Worm (Caenorhabditis elegans) whole organism, L4/young adult: ENCODE measurements around the gene Y73B6BL.289.

Experiments used
- W03F9.2 ChIP-seq: fragments of 150-350 bp; optimal IDR thresholded peaks from 2 replicates; lab custom pipeline; 2014; ENCODE audit warnings: missing biosample characterization, missing genetic modification characterization
- him-1 ChIP-seq: sonication (generic microtip); optimal IDR thresholded peaks from 2 replicates; lab custom pipeline; 2016; ENCODE audit warnings: missing genotype, missing genetic modification reagents, missing genetic modification characterization, missing compliant biosample characterization

DNA sequence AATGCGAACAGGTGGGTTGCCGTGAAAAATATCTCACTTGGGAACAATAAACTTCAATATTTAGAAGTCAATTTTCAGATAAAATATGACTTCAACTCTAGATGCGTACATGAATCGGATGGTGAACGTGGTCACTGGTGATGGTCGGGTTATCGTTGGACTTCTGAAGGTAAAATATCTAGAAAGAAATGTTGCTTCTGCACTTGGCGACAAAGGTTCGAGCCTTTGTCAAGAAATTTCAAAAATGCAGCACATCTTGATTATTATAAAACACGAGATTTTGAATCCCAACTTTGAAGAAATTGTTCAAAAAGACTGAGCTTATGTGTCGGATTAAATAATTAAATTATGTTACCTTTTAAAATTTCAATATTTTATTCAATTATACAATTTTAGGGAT, 20.9 kb upstream of the Y73B6BL.289 start, which contains the start of gene lsm-8:
- TF ChIP-seq him-1 (tag; lab: Kevin White, UChicago) (no peak), W03F9.2 (tag; lab: Kevin White, UChicago) (no peak)
